Fruit fly (Drosophila melanogaster): Measurements from ENCODE around the gene Vps36.

Vps36 gene

DNA sequence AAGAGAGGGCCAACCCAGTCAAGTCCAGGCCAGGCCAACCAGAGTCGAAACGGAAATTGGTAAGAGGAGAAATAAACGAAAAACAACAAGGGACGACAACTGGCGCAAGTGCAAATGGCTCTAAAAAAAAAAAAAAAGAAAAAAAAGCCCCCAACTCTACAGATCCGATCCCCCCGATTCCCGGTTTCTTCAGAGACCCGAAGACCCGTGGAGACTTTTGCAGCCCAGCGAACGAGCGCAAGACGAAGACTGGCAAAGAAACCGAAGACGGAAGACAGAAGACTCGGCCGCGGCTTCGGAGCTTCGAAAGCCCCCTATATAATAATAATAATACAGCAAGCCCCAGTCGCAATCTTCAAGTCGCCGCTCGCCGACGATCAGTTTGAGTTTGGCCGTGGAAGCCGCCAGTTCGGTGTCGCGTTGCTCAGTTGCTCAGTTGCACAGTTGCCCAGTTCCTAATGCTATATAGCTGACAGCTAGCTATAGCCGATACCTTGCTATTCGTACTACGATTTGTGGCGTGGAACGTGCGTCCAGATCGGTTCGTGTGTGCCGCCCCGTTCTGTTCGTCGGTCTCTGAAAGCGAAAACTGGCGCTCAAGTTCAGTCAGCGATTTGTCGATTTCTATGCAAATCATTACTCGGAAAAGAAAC, 18.4 kb downstream of the Vps36 start (continued):
- TF ChIP-seq ci (GFP tag; IDR thresholded peaks at IDR 0.05), result peak; percentile 45; the same call in 2 of the 3 replicates
- TF ChIP-seq Rfx (GFP tag; IDR thresholded peaks at IDR 0.05), result peak; percentile 29; the same call in 1 of the 2 replicates
- no peak for TF ChIP-seq CG11093 (GFP tag; IDR thresholded peaks at IDR 0.05)
- no peak for TF ChIP-seq CG4328 (GFP tag; optimal IDR thresholded peaks at IDR 0.05)
- no peak for TF ChIP-seq CG15011 (GFP tag; optimal IDR thresholded peaks at IDR 0.05)
- TF ChIP-seq gcm2 (GFP tag; optimal IDR thresholded peaks at IDR 0.05), result no peak
- no peak for TF ChIP-seq CG12942 (GFP tag; optimal IDR thresholded peaks at IDR 0.05)
- peak; percentile 5; the same call in 1 of the 2 replicates for TF ChIP-seq Drgx (GFP tag; IDR thresholded peaks at IDR 0.05)
- 0 out of 3 replicates have a peak, but pooled peaks have one; percentile 43 for TF ChIP-seq zen2 (GFP tag; IDR thresholded peaks at IDR 0.05; ENCODE audit: partially characterized antibody)
- TF ChIP-seq kah (GFP tag; optimal IDR thresholded peaks at IDR 0.05), result no peak
- no peak for TF ChIP-seq Bdp1 (GFP tag; optimal IDR thresholded peaks at IDR 0.05)
- TF ChIP-seq pros (GFP tag; optimal IDR thresholded peaks at IDR 0.05), result peak; percentile 99
- TF ChIP-seq CG8944 (GFP tag; optimal IDR thresholded peaks at IDR 0.05), result no peak
- no peak for TF ChIP-seq Dad (GFP tag; optimal IDR thresholded peaks at IDR 0.05)
- no peak for TF ChIP-seq pnt (GFP tag; optimal IDR thresholded peaks at IDR 0.05)
- no peak for TF ChIP-seq CG2712 (tag; optimal IDR thresholded peaks at IDR 0.05)
- no peak for TF ChIP-seq dan (GFP tag; IDR thresholded peaks at IDR 0.05)
- no peak for TF ChIP-seq h (optimal IDR thresholded peaks at IDR 0.05)
- TF ChIP-seq ato (GFP tag; IDR thresholded peaks at IDR 0.05; ENCODE audit: partially characterized antibody), result no peak
- TF ChIP-seq CG43689 (GFP tag; IDR thresholded peaks at IDR 0.05), result no peak
- TF ChIP-seq bsh (GFP tag; optimal IDR thresholded peaks at IDR 0.05), result peak in 1 of 2 experiments; percentile 46
- peak; percentile 94 for TF ChIP-seq CG6175 (GFP tag; IDR thresholded peaks at IDR 0.05)
- no peak for TF ChIP-seq vnd (GFP tag; IDR thresholded peaks at IDR 0.05; ENCODE audit: partially characterized antibody)
- TF ChIP-seq vvl (GFP tag; IDR thresholded peaks at IDR 0.05), result peak; percentile 53
- TF ChIP-seq CG2889 (GFP tag; IDR thresholded peaks at IDR 0.05), result no peak
- peak; percentile 34; the same call in 1 of the 2 replicates for TF ChIP-seq bbx (GFP tag; IDR thresholded peaks at IDR 0.05; ENCODE audit: partially characterized antibody)
- peak; percentile 31 for TF ChIP-seq corto (GFP tag; optimal IDR thresholded peaks at IDR 0.05)
- TF ChIP-seq sqz (GFP tag; optimal IDR thresholded peaks at IDR 0.05), result peak; percentile 57
- TF ChIP-seq lbe (GFP tag; optimal IDR thresholded peaks at IDR 0.05), result peak; percentile 30
- TF ChIP-seq Jarid2 (GFP tag; optimal IDR thresholded peaks at IDR 0.05), result peak; percentile 77
- TF ChIP-seq abd-A (tag; optimal IDR thresholded peaks at IDR 0.05), result peak; percentile 82
- TF ChIP-seq CG11696 (GFP tag; IDR thresholded peaks at IDR 0.05), result 0 out of 2 replicates have a peak, but pooled peaks have one; percentile 14
- TF ChIP-seq nom (GFP tag; optimal IDR thresholded peaks at IDR 0.05), result peak; percentile 93

DNA sequence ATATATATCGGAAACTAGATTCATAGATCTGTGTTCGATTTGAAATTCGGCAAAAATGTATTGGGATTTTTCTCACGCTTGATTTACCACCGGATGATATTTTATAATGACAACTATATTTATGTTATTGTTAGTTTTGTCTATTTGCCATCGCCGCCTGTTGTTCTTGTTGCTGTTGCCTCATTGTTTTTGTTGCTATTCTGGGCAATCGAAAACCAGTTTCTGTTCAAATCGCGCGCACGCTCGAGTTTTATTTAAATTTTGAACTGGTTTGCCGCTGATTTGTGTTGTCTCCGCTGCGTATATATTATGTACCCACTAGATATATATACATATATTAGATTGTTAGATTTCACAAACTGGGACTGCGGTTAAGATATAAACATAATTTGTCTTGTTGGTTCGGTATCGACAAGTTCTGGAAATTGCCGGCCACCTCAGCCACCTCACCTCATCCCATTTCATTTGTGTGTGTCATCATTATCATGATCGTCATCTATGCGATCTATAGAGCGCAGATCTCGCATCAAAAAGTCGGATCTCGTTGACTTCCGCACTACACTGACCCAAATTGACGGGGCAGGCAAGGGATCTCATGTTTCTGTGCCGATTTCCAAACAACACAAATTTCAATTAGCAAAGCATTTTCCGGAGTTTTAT, 22.1 kb downstream of the Vps36 start:
- TF ChIP-seq sob (GFP tag; IDR thresholded peaks at IDR 0.05), result no peak
- peak; percentile 61 for TF ChIP-seq CG4360 (GFP tag; IDR thresholded peaks at IDR 0.05)
- TF ChIP-seq chinmo (GFP tag; IDR thresholded peaks at IDR 0.05; ENCODE audit: partially characterized antibody), result peak; percentile 73; the same call in 1 of the 4 replicates
- peak; percentile 82 for TF ChIP-seq CG13894 (tag; optimal IDR thresholded peaks at IDR 0.05)
- no peak for TF ChIP-seq CG13296 (GFP tag; optimal IDR thresholded peaks at IDR 0.05)
- TF ChIP-seq vvl (GFP tag; IDR thresholded peaks at IDR 0.05), result 0 out of 2 replicates have a peak, but pooled peaks have one; percentile 60
- no peak for TF ChIP-seq jing (GFP tag; optimal IDR thresholded peaks at IDR 0.05)
- TF ChIP-seq aop (GFP tag; IDR thresholded peaks at IDR 0.05), result no peak
- no peak for TF ChIP-seq CG2116 (GFP tag; optimal IDR thresholded peaks at IDR 0.05)
- TF ChIP-seq abd-A (tag; optimal IDR thresholded peaks at IDR 0.05), result peak; percentile 93
- peak; percentile 73 for TF ChIP-seq CG12769 (tag; optimal IDR thresholded peaks at IDR 0.05)
- no peak for TF ChIP-seq dm (GFP tag; optimal IDR thresholded peaks at IDR 0.05)
- peak; percentile 46 for TF ChIP-seq sd (tag; optimal IDR thresholded peaks at IDR 0.05)
- no peak for TF ChIP-seq emc (GFP tag; optimal IDR thresholded peaks at IDR 0.05)
- no peak for TF ChIP-seq gem (tag; optimal IDR thresholded peaks at IDR 0.05)
- peak; percentile 76 for TF ChIP-seq grn (GFP tag; optimal IDR thresholded peaks at IDR 0.05)
- no peak for TF ChIP-seq Hmr (GFP tag; optimal IDR thresholded peaks at IDR 0.05)
- no peak for TF ChIP-seq CG34224 (GFP tag; IDR thresholded peaks at IDR 0.05; ENCODE audit: partially characterized antibody)

All from whole organism, embryonic.